Fruit fly (Drosophila melanogaster): ENCODE data around the gene RpS17.

dm6 chr3L:9431848-9432623, 2.4 kb upstream of the RpS17 start:
- TF ChIP-seq CG8301 (tag; optimal IDR thresholded peaks at IDR 0.05) (no peak), CG13204 (GFP tag; optimal IDR thresholded peaks at IDR 0.05) (no peak), CG14655 (GFP tag; optimal IDR thresholded peaks at IDR 0.05) (no peak), CG12605 (GFP tag; IDR thresholded peaks at IDR 0.05) (no peak), fd96Ca (GFP tag; IDR thresholded peaks at IDR 0.05) (no peak; the same call in 2 of the 3 replicates), Pif1B (GFP tag; optimal IDR thresholded peaks at IDR 0.05) (no peak), gl (tag; optimal IDR thresholded peaks at IDR 0.05) (no peak), CG17806 (tag; optimal IDR thresholded peaks at IDR 0.05) (no peak), Ets98B (GFP tag; IDR thresholded peaks at IDR 0.05) (no peak)

All from whole organism, pupa.